Worm (Caenorhabditis elegans) whole organism, late embryonic: ENCODE measurements around the gene ttll-5.

Source experiments
- dmd-4 ChIP-seq: sonication (generic microtip); optimal IDR thresholded peaks from 2 replicates; lab custom pipeline; 2016; ENCODE audit warnings: borderline replicate concordance, missing genetic modification characterization, missing compliant biosample characterization
- elt-2 ChIP-seq: sonication (generic microtip); optimal IDR thresholded peaks from 2 replicates; lab custom pipeline; 2016; ENCODE audit warnings: missing genetic modification reagents, missing genetic modification characterization, missing compliant biosample characterization
- ets-4 ChIP-seq: sonication (generic microtip); optimal IDR thresholded peaks from 2 replicates; lab custom pipeline; 2016; ENCODE audit warnings: missing genetic modification characterization, missing compliant biosample characterization
- fax-1 ChIP-seq: sonication (generic microtip); optimal IDR thresholded peaks from 2 replicates; lab custom pipeline; 2016; ENCODE audit warnings: missing genotype, missing genetic modification characterization, missing compliant biosample characterization
- nhr-11 ChIP-seq: fragments of 150-350 bp; optimal IDR thresholded peaks from 2 replicates; lab custom pipeline; 2014; ENCODE audit warnings: missing biosample characterization, missing genetic modification characterization
- pax-1 ChIP-seq: fragments of 150-350 bp; optimal IDR thresholded peaks from 2 replicates; lab custom pipeline; 2014; ENCODE audit warnings: missing biosample characterization, missing genetic modification characterization
- pros-1 ChIP-seq: fragments of 150-350 bp; optimal IDR thresholded peaks from 2 replicates; lab custom pipeline; 2014; ENCODE audit warnings: missing biosample characterization, missing genetic modification reagents, missing genetic modification characterization
- unc-42 ChIP-seq: sonication (generic microtip); optimal IDR thresholded peaks from 2 replicates; lab custom pipeline; 2016; ENCODE audit warnings: missing genotype, missing genetic modification characterization, missing compliant biosample characterization
- unc-55 ChIP-seq: sonication (generic microtip); optimal IDR thresholded peaks from 2 replicates; lab custom pipeline; 2017; ENCODE audit warnings: missing biosample characterization, missing genetic modification reagents, missing genetic modification characterization

DNA sequence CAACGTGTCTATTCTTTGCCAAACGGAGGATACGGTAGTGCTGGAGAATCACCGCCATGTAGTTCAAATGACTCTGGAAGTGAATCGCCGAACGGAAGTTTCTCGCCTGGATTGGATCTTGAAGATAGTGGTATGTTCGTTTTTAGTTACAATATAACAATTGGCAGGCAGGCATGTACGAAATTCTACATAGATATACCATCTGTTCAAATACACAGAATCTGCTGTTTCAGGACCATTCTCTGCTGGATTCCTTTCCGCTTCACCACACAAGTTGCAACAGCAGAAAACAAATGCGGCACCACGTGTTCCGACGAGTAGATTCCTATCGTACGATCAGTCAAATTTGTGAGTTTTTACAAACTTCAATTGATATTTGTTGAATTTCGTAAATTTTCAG lies 30.6 kb downstream of the ttll-5 start:
- no peak for TF ChIP-seq pax-1 (tag; lab: Kevin White, UChicago)
- TF ChIP-seq elt-2 (tag; lab: Kevin White, UChicago), result no peak
- no peak for TF ChIP-seq fax-1 (tag; lab: Kevin White, UChicago)
- no peak for TF ChIP-seq nhr-11 (tag; lab: Kevin White, UChicago)
- no peak for TF ChIP-seq dmd-4
- no peak for TF ChIP-seq ets-4
- no peak for TF ChIP-seq pros-1 (tag; lab: Kevin White, UChicago)
- TF ChIP-seq unc-42, result no peak
- no peak for TF ChIP-seq unc-55 (GFP tag; lab: Kevin White, UChicago)
